Worm (Caenorhabditis elegans) whole organism, late embryonic: ENCODE measurements around the gene gldi-6.

ENCODE experiments used
- C08G9.2 ChIP-seq: sonication (generic microtip); optimal IDR thresholded peaks from 2 replicates; lab custom pipeline; 2016; ENCODE audit warnings: mild to moderate bottlenecking, missing genetic modification characterization, moderate library complexity, missing compliant biosample characterization
- C38D4.7 ChIP-seq: fragments of 200-800 bp; sonication (Bioruptor generic); optimal IDR thresholded peaks from 2 replicates; lab custom pipeline; 2018; ENCODE audit warnings: mild to moderate bottlenecking, missing genetic modification characterization, moderate library complexity, missing compliant biosample characterization
- K02D7.2 ChIP-seq: sonication (generic microtip); optimal IDR thresholded peaks from 2 replicates; lab custom pipeline; 2017; ENCODE audit warnings: mild to moderate bottlenecking, missing genetic modification characterization, missing compliant biosample characterization
- K09A11.1 ChIP-seq: sonication (generic microtip); optimal IDR thresholded peaks from 2 replicates; lab custom pipeline; 2017; ENCODE audit warnings: antibody characterized with exemption, mild to moderate bottlenecking, missing genetic modification characterization, missing compliant biosample characterization; ENCODE audit not compliant: insufficient read depth
- Y22D7AL.16 ChIP-seq: sonication (generic microtip); optimal IDR thresholded peaks from 2 replicates; lab custom pipeline; 2016; ENCODE audit warnings: missing genetic modification characterization, missing compliant biosample characterization
- ama-1 ChIP-seq: fragments of 150-350 bp; optimal IDR thresholded peaks from 2 replicates; lab custom pipeline; 2014
- ceh-14 ChIP-seq: sonication (generic microtip); optimal IDR thresholded peaks from 2 replicates; lab custom pipeline; 2016; ENCODE audit warnings: missing genotype, missing genetic modification characterization, missing compliant biosample characterization
- ceh-18 ChIP-seq: sonication (generic microtip); optimal IDR thresholded peaks from 2 replicates; lab custom pipeline; 2016; ENCODE audit warnings: missing genetic modification characterization, missing compliant biosample characterization
- ceh-19 ChIP-seq: fragments of 200-800 bp; sonication (Bioruptor generic); optimal IDR thresholded peaks from 2 replicates; lab custom pipeline; 2018; ENCODE audit warnings: mild to moderate bottlenecking, missing genetic modification characterization, missing compliant biosample characterization
- ceh-2 ChIP-seq: sonication (generic microtip); optimal IDR thresholded peaks from 2 replicates; lab custom pipeline; 2016; ENCODE audit warnings: missing genotype, missing genetic modification characterization, missing compliant biosample characterization
- ceh-22 ChIP-seq: sonication (generic microtip); optimal IDR thresholded peaks from 2 replicates; lab custom pipeline; 2017; ENCODE audit warnings: missing biosample characterization, missing genetic modification characterization
- ceh-24 ChIP-seq: sonication (generic microtip); optimal IDR thresholded peaks from 2 replicates; lab custom pipeline; 2016; ENCODE audit warnings: mild to moderate bottlenecking, missing genetic modification characterization, missing compliant biosample characterization
- ceh-30 ChIP-seq: fragments of 150-350 bp; optimal IDR thresholded peaks from 2 replicates; lab custom pipeline; 2014; ENCODE audit warnings: missing biosample characterization, missing genetic modification characterization
- ceh-31 ChIP-seq: sonication (generic microtip); optimal IDR thresholded peaks from 2 replicates; lab custom pipeline; 2016; ENCODE audit warnings: missing genetic modification characterization, missing compliant biosample characterization
- ceh-45 ChIP-seq: fragments of 200-800 bp; sonication (Bioruptor generic); IDR thresholded peaks from 2 replicates; pipeline ENCODE4 v1.3.6; 2022; ENCODE audit warnings: missing genetic modification reagents, missing genetic modification characterization, missing compliant biosample characterization
- ceh-6 ChIP-seq: fragments of 200-800 bp; sonication (Bioruptor generic); optimal IDR thresholded peaks from 2 replicates; lab custom pipeline; 2018; ENCODE audit warnings: mild to moderate bottlenecking, missing genetic modification characterization, missing compliant biosample characterization
- che-1 ChIP-seq: sonication (generic microtip); optimal IDR thresholded peaks from 2 replicates; lab custom pipeline; 2016; ENCODE audit warnings: mild to moderate bottlenecking, missing genetic modification characterization, missing compliant biosample characterization
- dmd-4 ChIP-seq: sonication (generic microtip); optimal IDR thresholded peaks from 2 replicates; lab custom pipeline; 2016; ENCODE audit warnings: borderline replicate concordance, missing genetic modification characterization, missing compliant biosample characterization
- dve-1 ChIP-seq: sonication (generic microtip); optimal IDR thresholded peaks from 2 replicates; lab custom pipeline; 2017; ENCODE audit warnings: antibody characterized with exemption, mild to moderate bottlenecking, missing genetic modification characterization, missing compliant biosample characterization
- elt-4 ChIP-seq: sonication (generic microtip); optimal IDR thresholded peaks from 2 replicates; lab custom pipeline; 2016; ENCODE audit warnings: missing genetic modification characterization, missing compliant biosample characterization
- ets-4 ChIP-seq: sonication (generic microtip); optimal IDR thresholded peaks from 2 replicates; lab custom pipeline; 2016; ENCODE audit warnings: missing genetic modification characterization, missing compliant biosample characterization
- eyg-1 ChIP-seq: sonication (generic microtip); optimal IDR thresholded peaks from 2 replicates; lab custom pipeline; 2016; ENCODE audit warnings: missing genotype, missing genetic modification characterization, missing compliant biosample characterization
- fax-1 ChIP-seq: sonication (generic microtip); optimal IDR thresholded peaks from 2 replicates; lab custom pipeline; 2016; ENCODE audit warnings: missing genotype, missing genetic modification characterization, missing compliant biosample characterization
- fkh-10 ChIP-seq: fragments of 150-350 bp; optimal IDR thresholded peaks from 2 replicates; lab custom pipeline; 2014; ENCODE audit warnings: missing biosample characterization, missing genetic modification reagents, missing genetic modification characterization
- fkh-6 ChIP-seq: sonication (generic microtip); optimal IDR thresholded peaks from 2 replicates; lab custom pipeline; 2016; ENCODE audit warnings: missing genetic modification characterization, missing compliant biosample characterization
- hlh-13 ChIP-seq: fragments of 200-800 bp; sonication (Bioruptor generic); optimal IDR thresholded peaks from 2 replicates; lab custom pipeline; 2018; ENCODE audit warnings: mild to moderate bottlenecking, missing genetic modification characterization, missing compliant biosample characterization
- hlh-15 ChIP-seq: sonication (generic microtip); optimal IDR thresholded peaks from 2 replicates; lab custom pipeline; 2016; ENCODE audit warnings: missing genetic modification characterization, missing compliant biosample characterization
- hlh-6 ChIP-seq: sonication (generic microtip); optimal IDR thresholded peaks from 2 replicates; lab custom pipeline; 2016; ENCODE audit warnings: missing genotype, missing genetic modification characterization, missing compliant biosample characterization
- hlh-8 ChIP-seq: sonication (generic microtip); optimal IDR thresholded peaks from 2 replicates; lab custom pipeline; 2016; ENCODE audit warnings: missing genotype, missing genetic modification characterization, missing compliant biosample characterization
- lim-6 ChIP-seq: sonication (generic microtip); optimal IDR thresholded peaks from 2 replicates; lab custom pipeline; 2016; ENCODE audit warnings: missing genetic modification characterization, missing compliant biosample characterization
- lin-11 ChIP-seq: fragments of 200-800 bp; sonication (Bioruptor generic); optimal IDR thresholded peaks from 2 replicates; lab custom pipeline; 2018; ENCODE audit warnings: mild to moderate bottlenecking, missing genetic modification characterization, missing compliant biosample characterization
- madf-2 ChIP-seq: sonication (generic microtip); optimal IDR thresholded peaks from 2 replicates; lab custom pipeline; 2017; ENCODE audit warnings: missing genetic modification characterization, missing compliant biosample characterization
- mec-3 ChIP-seq: sonication (generic microtip); optimal IDR thresholded peaks from 2 replicates; lab custom pipeline; 2016; ENCODE audit warnings: borderline replicate concordance, missing genetic modification characterization, missing compliant biosample characterization
- nhr-11 ChIP-seq: fragments of 150-350 bp; optimal IDR thresholded peaks from 2 replicates; lab custom pipeline; 2014; ENCODE audit warnings: missing biosample characterization, missing genetic modification characterization
- nhr-232 ChIP-seq: sonication (generic microtip); optimal IDR thresholded peaks from 2 replicates; lab custom pipeline; 2016; ENCODE audit warnings: missing genetic modification characterization, missing compliant biosample characterization
- npax-4 ChIP-seq: sonication (generic microtip); optimal IDR thresholded peaks from 2 replicates; lab custom pipeline; 2016; ENCODE audit warnings: missing genetic modification characterization, missing compliant biosample characterization
- odd-2 ChIP-seq: sonication (generic microtip); optimal IDR thresholded peaks from 2 replicates; lab custom pipeline; 2017; ENCODE audit warnings: antibody characterized with exemption, mild to moderate bottlenecking, missing genetic modification characterization, missing compliant biosample characterization
- pag-3 ChIP-seq: sonication (generic microtip); optimal IDR thresholded peaks from 2 replicates; lab custom pipeline; 2016; ENCODE audit warnings: missing compliant biosample characterization, missing genetic modification characterization, borderline replicate concordance
- pat-9 ChIP-seq: fragments of 200-800 bp; sonication (Bioruptor generic); optimal IDR thresholded peaks from 2 replicates; lab custom pipeline; 2018; ENCODE audit warnings: mild to moderate bottlenecking, missing genetic modification characterization, moderate library complexity, missing compliant biosample characterization
- pha-2 ChIP-seq: sonication (generic microtip); optimal IDR thresholded peaks from 2 replicates; lab custom pipeline; 2017; ENCODE audit warnings: mild to moderate bottlenecking, missing genetic modification characterization, missing compliant biosample characterization
- pqm-1 ChIP-seq: sonication (generic microtip); optimal IDR thresholded peaks from 2 replicates; lab custom pipeline; 2016; ENCODE audit warnings: missing genetic modification characterization, missing compliant biosample characterization
- pros-1 ChIP-seq: fragments of 150-350 bp; optimal IDR thresholded peaks from 2 replicates; lab custom pipeline; 2014; ENCODE audit warnings: missing biosample characterization, missing genetic modification reagents, missing genetic modification characterization
- ref-2 ChIP-seq: sonication (generic microtip); optimal IDR thresholded peaks from 2 replicates; lab custom pipeline; 2016; ENCODE audit warnings: missing genetic modification characterization, missing compliant biosample characterization
- sdc-2 ChIP-seq: sonication (generic microtip); optimal IDR thresholded peaks from 2 replicates; lab custom pipeline; 2016; ENCODE audit warnings: missing genotype, missing genetic modification characterization, missing compliant biosample characterization
- sox-2 ChIP-seq: fragments of 200-800 bp; sonication (Bioruptor generic); IDR thresholded peaks from 2 replicates; pipeline ENCODE4 v1.3.6; 2022; ENCODE audit warnings: missing genetic modification reagents, missing genetic modification characterization, missing compliant biosample characterization
- sox-4 ChIP-seq: sonication (generic microtip); optimal IDR thresholded peaks from 2 replicates; lab custom pipeline; 2017; ENCODE audit warnings: mild to moderate bottlenecking, missing genetic modification characterization, inconsistent platforms, missing compliant biosample characterization
- syd-9 ChIP-seq: sonication (generic microtip); optimal IDR thresholded peaks from 2 replicates; lab custom pipeline; 2016; ENCODE audit warnings: mild to moderate bottlenecking, missing genetic modification characterization, moderate library complexity, missing compliant biosample characterization
- tbx-2 ChIP-seq: sonication (generic microtip); optimal IDR thresholded peaks from 2 replicates; lab custom pipeline; 2016; ENCODE audit warnings: missing genetic modification characterization, missing compliant biosample characterization
- ttx-3 ChIP-seq: sonication (generic microtip); optimal IDR thresholded peaks from 2 replicates; lab custom pipeline; 2016; ENCODE audit warnings: missing genetic modification reagents, missing genetic modification characterization, missing compliant biosample characterization
- unc-3 ChIP-seq, 2 experiments: fragments of 200-800 bp in 1 of 2; sonication (Bioruptor generic) in 1 of 2; sonication (generic microtip) in 1 of 2; conservative IDR thresholded peaks in 1 of 2; optimal IDR thresholded peaks in 1 of 2; 2 replicates each; pipeline versions ENCODE4 v1.3.6 to Lab custom; 2016 to 2022; ENCODE audit warnings: missing compliant biosample characterization in 2 of 2, missing genetic modification characterization in 2 of 2, missing genetic modification reagents in 1 of 2
- unc-42 ChIP-seq: sonication (generic microtip); optimal IDR thresholded peaks from 2 replicates; lab custom pipeline; 2016; ENCODE audit warnings: missing genotype, missing genetic modification characterization, missing compliant biosample characterization
- zip-5 ChIP-seq: sonication (generic microtip); optimal IDR thresholded peaks from 2 replicates; lab custom pipeline; 2016; ENCODE audit warnings: missing genetic modification characterization, missing compliant biosample characterization
- ztf-16 ChIP-seq: sonication (generic microtip); optimal IDR thresholded peaks from 2 replicates; lab custom pipeline; 2017; ENCODE audit warnings: missing genetic modification characterization, missing compliant biosample characterization

Gene gldi-6

ce11 chrII:3439244-3439698 is 7.5 kb upstream of the gldi-6 start:
- no peak for TF ChIP-seq K02D7.2 (tag; lab: Kevin White, UChicago)
- TF ChIP-seq ets-4 (tag; lab: Kevin White, UChicago): no peak
- TF ChIP-seq fkh-10 (GFP tag; lab: Kevin White, UChicago): no peak
- no peak for TF ChIP-seq eyg-1 (tag; lab: Kevin White, UChicago)
- peak; percentile 56; the same call in 1 of the 2 replicates for TF ChIP-seq unc-3 (GFP tag; conservative IDR thresholded peaks at IDR 0.05; lab: Robert Waterston, UW)
- no peak for TF ChIP-seq unc-3 (tag; optimal IDR thresholded peaks at IDR 0.05; lab: Kevin White, UChicago)
- TF ChIP-seq ceh-18 (tag; lab: Kevin White, UChicago): no peak
- no peak for TF ChIP-seq ama-1 (lab: Kevin White, UChicago)
- TF ChIP-seq ceh-24: no peak
- peak; percentile 15 for TF ChIP-seq lin-11
- TF ChIP-seq ceh-30: no peak
- TF ChIP-seq pqm-1: no peak
- TF ChIP-seq ceh-14: peak; percentile 47
- no peak for TF ChIP-seq sox-2
- no peak for TF ChIP-seq ref-2 (tag; lab: Kevin White, UChicago)
- no peak for TF ChIP-seq lim-6 (tag; lab: Kevin White, UChicago)
- TF ChIP-seq ceh-2: peak; percentile 40
- TF ChIP-seq dve-1 (tag; lab: Kevin White, UChicago): peak; percentile 30
- TF ChIP-seq pag-3 (tag; lab: Kevin White, UChicago): no peak
- TF ChIP-seq hlh-15 (tag; lab: Kevin White, UChicago): peak; percentile 20
- TF ChIP-seq hlh-6: peak; percentile 63
- TF ChIP-seq ceh-45 (GFP tag; lab: Robert Waterston, UW): 0 out of 2 replicates have a peak, but pooled peaks have one; percentile 51
- peak; percentile 42 for TF ChIP-seq Y22D7AL.16 (tag; lab: Kevin White, UChicago)
- TF ChIP-seq ztf-16 (tag; lab: Kevin White, UChicago): no peak
- peak; percentile 29 for TF ChIP-seq pat-9 (tag; lab: Kevin White, UChicago)
- TF ChIP-seq fax-1 (tag; lab: Kevin White, UChicago): peak; percentile 24
- no peak for TF ChIP-seq elt-4
- TF ChIP-seq che-1 (tag; lab: Kevin White, UChicago): peak; percentile 63
- no peak for TF ChIP-seq nhr-11
- no peak for TF ChIP-seq mec-3 (tag; lab: Kevin White, UChicago)
- TF ChIP-seq pha-2 (tag; lab: Kevin White, UChicago): peak; percentile 56
- TF ChIP-seq C38D4.7: peak; percentile 57
- no peak for TF ChIP-seq nhr-232 (tag; lab: Kevin White, UChicago)
- TF ChIP-seq K09A11.1 (tag; lab: Kevin White, UChicago): no peak
- peak; percentile 8 for TF ChIP-seq tbx-2 (tag; lab: Kevin White, UChicago)
- TF ChIP-seq ttx-3: no peak
- TF ChIP-seq npax-4 (tag; lab: Kevin White, UChicago): no peak
- no peak for TF ChIP-seq hlh-8 (tag; lab: Kevin White, UChicago)
- TF ChIP-seq ceh-22 (tag; lab: Kevin White, UChicago): no peak
- TF ChIP-seq unc-42 (tag; lab: Kevin White, UChicago): no peak
- peak; percentile 44 for TF ChIP-seq sdc-2 (tag; lab: Kevin White, UChicago)
- peak; percentile 12 for TF ChIP-seq C08G9.2 (tag; lab: Kevin White, UChicago)
- TF ChIP-seq madf-2 (tag; lab: Kevin White, UChicago): peak; percentile 19
- peak; percentile 48 for TF ChIP-seq hlh-13
- TF ChIP-seq syd-9 (tag; lab: Kevin White, UChicago): no peak
- peak; percentile 16 for TF ChIP-seq ceh-19
- no peak for TF ChIP-seq ceh-31 (tag; lab: Kevin White, UChicago)
- TF ChIP-seq dmd-4 (tag; lab: Kevin White, UChicago): peak; percentile 31
- peak; percentile 62 for TF ChIP-seq sox-4 (tag; lab: Kevin White, UChicago)
- TF ChIP-seq ceh-6 (GFP tag; lab: Kevin White, UChicago): peak; percentile 64
- TF ChIP-seq fkh-6 (tag; lab: Kevin White, UChicago): no peak
- no peak for TF ChIP-seq zip-5 (tag; lab: Kevin White, UChicago)
- no peak for TF ChIP-seq odd-2 (tag; lab: Kevin White, UChicago)
- no peak for TF ChIP-seq pros-1 (tag; lab: Kevin White, UChicago)
